Fruit fly (Drosophila melanogaster) whole organism, embryonic: ENCODE measurements around the gene CG33124.

Source experiments
- B-H1 ChIP-seq: fragments of 200-800 bp; sonication (Bioruptor generic); IDR thresholded peaks from 3 replicates; pipeline ENCODE4 v1.3.6; 2022; ENCODE audit warnings: missing biosample characterization, missing genetic modification characterization
- Blimp-1 ChIP-seq: fragments of 200-800 bp; sonication (Bioruptor generic); optimal IDR thresholded peaks from 3 replicates; lab custom pipeline; 2018; ENCODE audit warnings: missing biosample characterization, missing genetic modification characterization, mild to moderate bottlenecking, moderate library complexity, missing genetic modification reagents
- Bteb2 ChIP-seq: fragments of 200-800 bp; sonication (Bioruptor generic); optimal IDR thresholded peaks from 2 replicates; lab custom pipeline; 2016; ENCODE audit warnings: missing biosample characterization, missing genetic modification characterization
- CG11696 ChIP-seq: fragments of 200-800 bp; sonication (Bioruptor generic); IDR thresholded peaks from 2 replicates; pipeline ENCODE4 v1.3.6; 2022; ENCODE audit warnings: missing biosample characterization, missing genetic modification characterization
- CG14050 ChIP-seq: fragments of 200-800 bp; sonication (Bioruptor generic); IDR thresholded peaks from 3 replicates; pipeline ENCODE4 v1.3.6; 2022; ENCODE audit warnings: missing biosample characterization, missing genetic modification characterization
- CG14710 ChIP-seq: fragments of 200-800 bp; sonication (Bioruptor generic); optimal IDR thresholded peaks from 3 replicates; lab custom pipeline; 2019; ENCODE audit warnings: missing biosample characterization, mild to moderate bottlenecking, missing genetic modification characterization, moderate library complexity
- CG17359 ChIP-seq: fragments of 200-800 bp; sonication (Bioruptor generic); optimal IDR thresholded peaks from 3 replicates; lab custom pipeline; 2018; ENCODE audit warnings: missing biosample characterization, mild to moderate bottlenecking, missing genetic modification characterization, moderate library complexity
- CG1792 ChIP-seq: fragments of 200-800 bp; sonication (Bioruptor generic); optimal IDR thresholded peaks from 2 replicates; lab custom pipeline; 2016; ENCODE audit warnings: missing biosample characterization, missing genetic modification characterization
- CG18619 ChIP-seq: fragments of 200-800 bp; sonication (Bioruptor generic); optimal IDR thresholded peaks from 3 replicates; lab custom pipeline; 2017; ENCODE audit warnings: missing biosample characterization, mild to moderate bottlenecking, missing genetic modification characterization
- CG2875 ChIP-seq: fragments of 200-800 bp; sonication (Bioruptor generic); optimal IDR thresholded peaks from 2 replicates; lab custom pipeline; 2017; ENCODE audit warnings: missing biosample characterization, mild to moderate bottlenecking, missing genetic modification characterization, missing genetic modification reagents
- CG30403 ChIP-seq: fragments of 200-800 bp; sonication (Bioruptor generic); optimal IDR thresholded peaks from 3 replicates; lab custom pipeline; 2016; ENCODE audit warnings: missing biosample characterization, missing genetic modification characterization
- CG3281 ChIP-seq: fragments of 200-800 bp; sonication (Bioruptor generic); optimal IDR thresholded peaks from 3 replicates; lab custom pipeline; 2017; ENCODE audit warnings: missing biosample characterization, mild to moderate bottlenecking, missing genetic modification characterization
- CG4404 ChIP-seq: fragments of 200-800 bp; sonication (Bioruptor generic); IDR thresholded peaks from 2 replicates; pipeline ENCODE4 v1.3.6; 2022; ENCODE audit warnings: missing biosample characterization, missing genetic modification characterization
- CG7357 ChIP-seq: fragments of 200-800 bp; sonication (Bioruptor generic); IDR thresholded peaks from 3 replicates; pipeline ENCODE4 v1.3.6; 2022; ENCODE audit warnings: missing biosample characterization, missing genetic modification characterization
- CG9437 ChIP-seq: fragments of 200-800 bp; sonication (Bioruptor generic); optimal IDR thresholded peaks from 2 replicates; lab custom pipeline; 2018; ENCODE audit warnings: missing biosample characterization, mild to moderate bottlenecking, missing genetic modification characterization
- CG9609 ChIP-seq: fragments of 200-800 bp; sonication (Bioruptor generic); optimal IDR thresholded peaks from 3 replicates; lab custom pipeline; 2016; ENCODE audit warnings: missing biosample characterization, missing genetic modification characterization
- CG9817 ChIP-seq: fragments of 200-800 bp; sonication (Bioruptor generic); optimal IDR thresholded peaks from 2 replicates; lab custom pipeline; 2018; ENCODE audit warnings: missing biosample characterization, mild to moderate bottlenecking, missing genetic modification characterization, moderate library complexity
- CoRest ChIP-seq: fragments of 200-800 bp; sonication (Bioruptor generic); optimal IDR thresholded peaks from 3 replicates; lab custom pipeline; 2018; ENCODE audit warnings: missing biosample characterization, mild to moderate bottlenecking, missing genetic modification characterization, moderate library complexity
- Ets65A ChIP-seq: fragments of 200-800 bp; sonication (Bioruptor generic); peaks from one replicate; lab custom pipeline; 2016; ENCODE audit warnings: missing biosample characterization, missing genetic modification characterization
- Hey ChIP-seq: fragments of 200-800 bp; sonication (Bioruptor generic); optimal IDR thresholded peaks from 3 replicates; lab custom pipeline; 2018; ENCODE audit warnings: missing biosample characterization, mild to moderate bottlenecking, missing genetic modification characterization
- Hmr ChIP-seq: fragments of 200-800 bp; sonication (Bioruptor generic); optimal IDR thresholded peaks from 3 replicates; lab custom pipeline; 2017; ENCODE audit warnings: mild to moderate bottlenecking, missing biosample characterization, missing genetic modification reagents, missing genetic modification characterization
- Jarid2 ChIP-seq: fragments of 200-800 bp; sonication (Bioruptor generic); optimal IDR thresholded peaks from 3 replicates; lab custom pipeline; 2017; ENCODE audit warnings: mild to moderate bottlenecking, missing biosample characterization, missing genetic modification reagents, missing genetic modification characterization
- MESR4 ChIP-seq: fragments of 200-800 bp; sonication (Bioruptor generic); optimal IDR thresholded peaks from 2 replicates; lab custom pipeline; 2018; ENCODE audit warnings: missing biosample characterization, mild to moderate bottlenecking, missing genetic modification characterization, moderate library complexity
- MTF-1 ChIP-seq: fragments of 200-800 bp; sonication (Bioruptor generic); optimal IDR thresholded peaks from 2 replicates; lab custom pipeline; 2018; ENCODE audit warnings: missing biosample characterization, mild to moderate bottlenecking, missing genetic modification characterization, borderline replicate concordance
- Myb ChIP-seq: fragments of 200-800 bp; sonication (Bioruptor generic); optimal IDR thresholded peaks from 2 replicates; lab custom pipeline; 2016; ENCODE audit warnings: missing biosample characterization, missing genetic modification characterization
- NC2α ChIP-seq: fragments of 200-800 bp; sonication (Bioruptor generic); optimal IDR thresholded peaks from 2 replicates; lab custom pipeline; 2016; ENCODE audit warnings: missing biosample characterization, missing genetic modification characterization
- Pdp1 ChIP-seq, 2 experiments: fragments of 200-800 bp; sonication (Bioruptor generic); optimal IDR thresholded peaks; 3 replicates each; lab custom pipeline; 2016; ENCODE audit warnings: missing biosample characterization in 2 of 2, missing genetic modification characterization in 2 of 2, mild to moderate bottlenecking in 1 of 2, moderate library complexity in 1 of 2
- Poxn ChIP-seq: fragments of 200-800 bp; sonication (Bioruptor generic); IDR thresholded peaks from 2 replicates; pipeline ENCODE4 v1.3.6; 2022; ENCODE audit warnings: missing biosample characterization, missing genetic modification characterization
- Spps ChIP-seq: fragments of 200-800 bp; sonication (Bioruptor generic); optimal IDR thresholded peaks from 2 replicates; lab custom pipeline; 2018; ENCODE audit warnings: missing biosample characterization, mild to moderate bottlenecking, missing genetic modification characterization
- Sry-δ ChIP-seq: fragments of 200-800 bp; sonication (Bioruptor generic); optimal IDR thresholded peaks from 2 replicates; lab custom pipeline; 2016; ENCODE audit warnings: missing biosample characterization, missing genetic modification characterization
- Taf1 ChIP-seq: fragments of 200-800 bp; sonication (Bioruptor generic); IDR thresholded peaks from 2 replicates; pipeline ENCODE4 v1.3.6; 2022; ENCODE audit warnings: missing biosample characterization, missing genetic modification characterization
- Trl ChIP-seq, 3 experiments: fragments of >200 bp in 2 of 3; fragments of 200-800 bp in 1 of 3; sonication (Bioruptor generic) in 1 of 3; optimal IDR thresholded peaks; 2 replicates in 1 of 3; 3 replicates in 2 of 3; lab custom pipeline; 2016 to 2017; ENCODE audit warnings: missing biosample characterization in 1 of 3, missing genetic modification characterization in 1 of 3
- Usf ChIP-seq: fragments of 200-800 bp; sonication (Bioruptor generic); optimal IDR thresholded peaks from 2 replicates; lab custom pipeline; 2017; ENCODE audit warnings: missing genotype, missing biosample characterization, missing genetic modification characterization
- abd-A ChIP-seq: fragments of 200-800 bp; sonication (Bioruptor generic); optimal IDR thresholded peaks from 3 replicates; lab custom pipeline; 2019; ENCODE audit warnings: missing biosample characterization, mild to moderate bottlenecking, missing genetic modification characterization, moderate library complexity
- ac ChIP-seq: fragments of 200-800 bp; sonication (Bioruptor generic); optimal IDR thresholded peaks from 3 replicates; lab custom pipeline; 2017; ENCODE audit warnings: missing biosample characterization, mild to moderate bottlenecking, missing genetic modification characterization
- aop ChIP-seq: fragments of 200-800 bp; sonication (Bioruptor generic); IDR thresholded peaks from 2 replicates; pipeline ENCODE4 v1.3.6; 2022; ENCODE audit warnings: missing biosample characterization, missing genetic modification characterization
- bcd ChIP-seq: fragments of 200-800 bp; sonication (Bioruptor generic); optimal IDR thresholded peaks from 2 replicates; lab custom pipeline; 2017; ENCODE audit warnings: missing biosample characterization, mild to moderate bottlenecking, missing genetic modification characterization
- danr ChIP-seq: fragments of 200-800 bp; sonication (Bioruptor generic); IDR thresholded peaks from 2 replicates; pipeline ENCODE4 v1.3.6; 2022; ENCODE audit warnings: missing biosample characterization, missing genetic modification characterization
- dpn ChIP-seq, 2 experiments: fragments of 200-800 bp; sonication (Bioruptor generic); optimal IDR thresholded peaks; 3 replicates each; lab custom pipeline; 2016; ENCODE audit warnings: missing biosample characterization in 2 of 2, missing genetic modification characterization in 2 of 2
- fd3F ChIP-seq: fragments of 200-800 bp; sonication (Bioruptor generic); optimal IDR thresholded peaks from 2 replicates; lab custom pipeline; 2018; ENCODE audit warnings: missing biosample characterization, mild to moderate bottlenecking, missing genetic modification characterization, moderate library complexity
- gce ChIP-seq: fragments of 200-800 bp; sonication (Bioruptor generic); IDR thresholded peaks from 3 replicates; pipeline ENCODE4 v1.3.6; 2022; ENCODE audit warnings: missing biosample characterization, missing genetic modification characterization
- her ChIP-seq: fragments of 200-800 bp; sonication (Bioruptor generic); optimal IDR thresholded peaks from 2 replicates; lab custom pipeline; 2016; ENCODE audit warnings: missing biosample characterization, missing genetic modification characterization
- lilli ChIP-seq: fragments of 200-800 bp; sonication (Bioruptor generic); optimal IDR thresholded peaks from 3 replicates; lab custom pipeline; 2016; ENCODE audit warnings: missing biosample characterization, missing genetic modification characterization
- nmo ChIP-seq: fragments of 200-800 bp; sonication (Bioruptor generic); optimal IDR thresholded peaks from 2 replicates; lab custom pipeline; 2018; ENCODE audit warnings: missing biosample characterization, mild to moderate bottlenecking, missing genetic modification characterization, moderate library complexity
- org-1 ChIP-seq: fragments of 200-800 bp; sonication (Bioruptor generic); optimal IDR thresholded peaks from 2 replicates; lab custom pipeline; 2017; ENCODE audit warnings: missing biosample characterization, missing genetic modification characterization
- pnt ChIP-seq: fragments of 200-800 bp; sonication (Bioruptor generic); optimal IDR thresholded peaks from 3 replicates; lab custom pipeline; 2016; ENCODE audit warnings: missing biosample characterization, missing genetic modification characterization
- pum ChIP-seq: fragments of 200-800 bp; sonication (Bioruptor generic); optimal IDR thresholded peaks from 2 replicates; lab custom pipeline; 2016; ENCODE audit warnings: missing biosample characterization, missing genetic modification characterization
- tgo ChIP-seq: fragments of 200-800 bp; sonication (Bioruptor generic); IDR thresholded peaks from 3 replicates; pipeline ENCODE4 v1.3.6; 2022; ENCODE audit warnings: missing biosample characterization, missing genetic modification characterization
- tup ChIP-seq: fragments of 200-800 bp; sonication (Bioruptor generic); optimal IDR thresholded peaks from 2 replicates; lab custom pipeline; 2016; ENCODE audit warnings: missing biosample characterization, mild to moderate bottlenecking, missing genetic modification characterization, moderate library complexity
- zen2 ChIP-seq: fragments of 200-800 bp; sonication (Bioruptor generic); IDR thresholded peaks from 3 replicates; pipeline ENCODE4 v1.3.6; 2022; ENCODE audit warnings: missing biosample characterization, missing genetic modification characterization; ENCODE audit not compliant: partially characterized antibody

CG33124 gene

DNA sequence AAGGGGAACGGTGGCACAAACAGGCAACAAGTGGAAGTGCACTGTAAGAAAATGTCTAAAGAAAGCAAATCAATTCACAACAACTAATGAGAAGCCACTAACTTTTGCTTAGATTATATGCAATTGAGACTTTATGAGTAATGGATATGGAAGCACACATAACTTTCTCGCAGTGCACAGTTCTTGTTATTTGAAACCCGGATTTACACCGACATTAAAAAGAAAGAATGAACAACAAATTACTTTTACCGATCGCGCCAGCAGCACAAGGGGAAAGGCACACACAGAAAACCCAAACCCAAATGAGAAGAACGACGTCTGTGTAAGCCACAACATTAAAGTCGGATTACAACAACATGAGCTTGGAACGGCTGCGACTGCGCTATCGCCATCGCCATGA, 19.8 kb downstream of the CG33124 start (continued):
- TF ChIP-seq CG9817 (tag; lab: Kevin White, UChicago) (no peak), gce (GFP tag; lab: Robert Waterston, UW) (no peak), CoRest (tag; lab: Kevin White, UChicago) (peak; percentile 68), bcd (GFP tag; lab: Kevin White, UChicago) (peak; percentile 46), abd-A (tag; lab: Kevin White, UChicago) (no peak), Ets65A (peak; percentile 93), lilli (peak; percentile 56), Taf1 (no peak), CG17359 (tag; lab: Kevin White, UChicago) (peak; percentile 62), aop (GFP tag; lab: Robert Waterston, UW) (peak; percentile 53; the same call in 1 of the 2 replicates), Spps (tag; lab: Kevin White, UChicago) (peak; percentile 89), Bteb2 (GFP tag; lab: Kevin White, UChicago) (no peak), Pdp1 (GFP tag; optimal IDR thresholded peaks at IDR 0.05; lab: Kevin White, UChicago) (peak; percentile 69 to 72), her (GFP tag; lab: Kevin White, UChicago) (peak; percentile 1), Sry-δ (peak; percentile 15), CG11696 (GFP tag; lab: Robert Waterston, UW) (0 out of 2 replicates have a peak, but pooled peaks have one; percentile 28), CG14050 (GFP tag; lab: Robert Waterston, UW) (peak; percentile 21; the same call in 1 of the 3 replicates), B-H1 (GFP tag; lab: Robert Waterston, UW) (peak; percentile 35; the same call in 1 of the 3 replicates), Usf (GFP tag; lab: Kevin White, UChicago) (peak; percentile 41), CG18619 (GFP tag; lab: Kevin White, UChicago) (peak; percentile 47), CG7357 (GFP tag; lab: Robert Waterston, UW) (peak; percentile 54; the same call in 1 of the 3 replicates), CG3281 (GFP tag; lab: Kevin White, UChicago) (no peak), Blimp-1 (peak; percentile 87), org-1 (GFP tag; lab: Kevin White, UChicago) (peak; percentile 21), Jarid2 (GFP tag; lab: Kevin White, UChicago) (no peak), dpn (GFP tag; optimal IDR thresholded peaks at IDR 0.05; lab: Kevin White, UChicago) (peak; percentile 28 to 68), CG9437 (GFP tag; lab: Kevin White, UChicago) (no peak), CG1792 (no peak), CG14710 (peak; percentile 85), CG4404 (GFP tag; lab: Robert Waterston, UW) (peak; percentile 64; the same call in 1 of the 2 replicates), MTF-1 (GFP tag; lab: Kevin White, UChicago) (peak; percentile 64), Trl (optimal IDR thresholded peaks at IDR 0.05; lab: Kevin White, UChicago) (no peak), Trl (GFP tag; optimal IDR thresholded peaks at IDR 0.05; lab: Kevin White, UChicago) (peak; percentile 73), pnt (GFP tag; lab: Kevin White, UChicago) (peak; percentile 66), tgo (peak; percentile 35; the same call in 1 of the 3 replicates), CG9609 (peak; percentile 66), CG2875 (GFP tag; lab: Kevin White, UChicago) (peak; percentile 64), zen2 (GFP tag; lab: Robert Waterston, UW) (no peak), pum (GFP tag; lab: Kevin White, UChicago) (peak; percentile 58), Poxn (no peak), nmo (GFP tag; lab: Kevin White, UChicago) (peak; percentile 80), Hey (no peak), CG30403 (peak; percentile 60), ac (GFP tag; lab: Kevin White, UChicago) (peak; percentile 51), NC2α (GFP tag; lab: Kevin White, UChicago) (no peak), fd3F (GFP tag; lab: Kevin White, UChicago) (no peak), Myb (no peak), MESR4 (GFP tag; lab: Kevin White, UChicago) (no peak), tup (GFP tag; lab: Kevin White, UChicago) (peak; percentile 14), danr (GFP tag; lab: Robert Waterston, UW) (no peak), Hmr (no peak)
